Worm (Caenorhabditis elegans) whole organism, L3 larva: ENCODE measurements around the gene sphk-1.

ENCODE experiments used
- elt-1 ChIP-seq: fragments of 150-350 bp; optimal IDR thresholded peaks from 2 replicates; lab custom pipeline; 2014; ENCODE audit warnings: missing biosample characterization, missing genetic modification characterization
- fkh-10 ChIP-seq: sonication (generic microtip); optimal IDR thresholded peaks from 2 replicates; lab custom pipeline; 2017; ENCODE audit warnings: missing biosample characterization, missing genetic modification reagents, missing genetic modification characterization
- nhr-237 ChIP-seq: fragments of 150-350 bp; optimal IDR thresholded peaks from 2 replicates; lab custom pipeline; 2014; ENCODE audit warnings: missing biosample characterization, missing genetic modification characterization
- unc-62 ChIP-seq: fragments of 150-350 bp; sonication (generic microtip); optimal IDR thresholded peaks from 4 replicates; lab custom pipeline; 2014; ENCODE audit warnings: missing biosample characterization, missing genetic modification reagents, missing genetic modification characterization

DNA sequence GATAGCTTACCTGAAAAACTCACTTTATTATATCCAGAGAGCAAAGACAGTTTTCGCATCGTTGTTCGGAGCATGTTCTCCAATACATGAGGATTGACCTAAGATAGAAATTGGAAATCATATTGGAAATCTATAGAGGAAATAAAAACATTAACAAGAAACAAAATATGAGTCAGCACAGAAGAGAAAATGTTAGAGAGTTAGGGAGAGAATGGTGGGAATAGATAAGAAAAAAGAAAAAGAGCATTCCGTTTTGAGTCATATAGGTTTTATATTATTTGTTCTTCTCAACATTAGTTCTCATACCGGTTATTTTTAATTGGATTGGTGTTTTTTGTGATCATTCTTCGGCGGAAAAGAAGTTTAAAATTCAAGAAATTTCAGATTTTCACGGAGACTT lies 16.6 kb downstream of the sphk-1 start, which contains the start of gene hgap-2:
- TF ChIP-seq fkh-10 (GFP tag; lab: Kevin White, UChicago) (no peak), elt-1 (tag; lab: Kevin White, UChicago) (no peak), nhr-237 (tag; lab: Kevin White, UChicago) (no peak), unc-62 (GFP tag; lab: Kevin White, UChicago) (no peak)
